Fruit fly (Drosophila melanogaster) whole organism, embryonic: ENCODE results near the gene Rtca.

Experiments
- Atf6 ChIP-seq: fragments of 200-800 bp; sonication (Bioruptor generic); IDR thresholded peaks from 2 replicates; pipeline ENCODE4 v1.3.6; 2022; ENCODE audit warnings: missing biosample characterization, missing genetic modification characterization
- Awh ChIP-seq: fragments of 200-800 bp; sonication (Bioruptor generic); IDR thresholded peaks from 2 replicates; pipeline ENCODE4, ENCODE4 v1.3.6; 2022; ENCODE audit warnings: missing biosample characterization, missing genetic modification characterization
- CG10274 ChIP-seq: fragments of 200-800 bp; sonication (Bioruptor generic); optimal IDR thresholded peaks from 3 replicates; lab custom pipeline; 2017; ENCODE audit warnings: missing biosample characterization, mild to moderate bottlenecking, missing genetic modification characterization
- CG10543 ChIP-seq: fragments of 200-800 bp; sonication (Bioruptor generic); optimal IDR thresholded peaks from 3 replicates; lab custom pipeline; 2017; ENCODE audit warnings: missing biosample characterization, mild to moderate bottlenecking, missing genetic modification characterization, moderate library complexity
- CG11398 ChIP-seq: fragments of 200-800 bp; sonication (Bioruptor generic); optimal IDR thresholded peaks from 2 replicates; lab custom pipeline; 2016; ENCODE audit warnings: missing biosample characterization, missing genetic modification characterization
- CG11560 ChIP-seq: fragments of 200-800 bp; sonication (Bioruptor generic); IDR thresholded peaks from 3 replicates; pipeline ENCODE4 v1.3.6; 2022; ENCODE audit warnings: missing biosample characterization, missing genetic modification characterization
- CG11695 ChIP-seq: fragments of 200-800 bp; sonication (Bioruptor generic); IDR thresholded peaks from 3 replicates; pipeline ENCODE4 v1.3.6; 2022; ENCODE audit warnings: missing biosample characterization, missing genetic modification characterization
- CG13287 ChIP-seq: fragments of 200-800 bp; sonication (Bioruptor generic); IDR thresholded peaks from 2 replicates; pipeline ENCODE4 v1.3.6; 2022; ENCODE audit warnings: missing biosample characterization, missing genetic modification characterization; ENCODE audit not compliant: partially characterized antibody
- CG13775 ChIP-seq: fragments of 200-800 bp; sonication (Bioruptor generic); optimal IDR thresholded peaks from 3 replicates; lab custom pipeline; 2017; ENCODE audit warnings: missing biosample characterization, mild to moderate bottlenecking, missing genetic modification characterization
- CG13894 ChIP-seq: fragments of 200-800 bp; sonication (Bioruptor generic); optimal IDR thresholded peaks from 3 replicates; lab custom pipeline; 2018; ENCODE audit warnings: missing biosample characterization, mild to moderate bottlenecking, missing genetic modification characterization, moderate library complexity
- CG15011 ChIP-seq: fragments of 200-800 bp; sonication (Bioruptor generic); optimal IDR thresholded peaks from 3 replicates; lab custom pipeline; 2018; ENCODE audit warnings: missing biosample characterization, mild to moderate bottlenecking, missing genetic modification characterization
- CG1602 ChIP-seq: fragments of 200-800 bp; sonication (Bioruptor generic); optimal IDR thresholded peaks from 3 replicates; lab custom pipeline; 2016; ENCODE audit warnings: missing biosample characterization, missing genetic modification characterization
- CG17385 ChIP-seq: fragments of 200-800 bp; sonication (Bioruptor generic); optimal IDR thresholded peaks from 3 replicates; lab custom pipeline; 2018; ENCODE audit warnings: missing biosample characterization, mild to moderate bottlenecking, missing genetic modification characterization
- CG17568 ChIP-seq: fragments of 200-800 bp; sonication (Bioruptor generic); optimal IDR thresholded peaks from 2 replicates; lab custom pipeline; 2018; ENCODE audit warnings: missing biosample characterization, mild to moderate bottlenecking, missing genetic modification characterization, moderate library complexity
- CG17612 ChIP-seq: fragments of 200-800 bp; sonication (Bioruptor generic); IDR thresholded peaks from 2 replicates; pipeline ENCODE4 v1.3.6; 2022; ENCODE audit warnings: missing biosample characterization, missing genetic modification characterization
- CG2678 ChIP-seq: fragments of 200-800 bp; sonication (Bioruptor generic); optimal IDR thresholded peaks from 3 replicates; lab custom pipeline; 2019; ENCODE audit warnings: missing biosample characterization, mild to moderate bottlenecking, missing genetic modification characterization, moderate library complexity
- CG2875 ChIP-seq: fragments of 200-800 bp; sonication (Bioruptor generic); optimal IDR thresholded peaks from 2 replicates; lab custom pipeline; 2017; ENCODE audit warnings: missing biosample characterization, mild to moderate bottlenecking, missing genetic modification characterization, missing genetic modification reagents
- CG30403 ChIP-seq: fragments of 200-800 bp; sonication (Bioruptor generic); optimal IDR thresholded peaks from 3 replicates; lab custom pipeline; 2016; ENCODE audit warnings: missing biosample characterization, missing genetic modification characterization
- CG34422 ChIP-seq: fragments of 200-800 bp; sonication (Bioruptor generic); IDR thresholded peaks from 3 replicates; pipeline ENCODE4 v1.3.6; 2022; ENCODE audit warnings: missing biosample characterization, missing genetic modification characterization
- CG4424 ChIP-seq: fragments of 200-800 bp; sonication (Bioruptor generic); optimal IDR thresholded peaks from 3 replicates; lab custom pipeline; 2016; ENCODE audit warnings: missing biosample characterization, missing genetic modification characterization
- CG6272 ChIP-seq: fragments of 200-800 bp; sonication (Bioruptor generic); IDR thresholded peaks from 2 replicates; pipeline ENCODE4 v1.3.6; 2022; ENCODE audit warnings: missing biosample characterization, missing genetic modification characterization
- CG6765 ChIP-seq: fragments of 200-800 bp; sonication (Bioruptor generic); optimal IDR thresholded peaks from 3 replicates; lab custom pipeline; 2017; ENCODE audit warnings: missing biosample characterization, mild to moderate bottlenecking, missing genetic modification characterization
- CG7839 ChIP-seq: fragments of 200-800 bp; sonication (Bioruptor generic); optimal IDR thresholded peaks from 3 replicates; lab custom pipeline; 2018; ENCODE audit warnings: missing biosample characterization, mild to moderate bottlenecking, missing genetic modification characterization, moderate library complexity
- CG7987 ChIP-seq: fragments of 200-800 bp; sonication (Bioruptor generic); optimal IDR thresholded peaks from 2 replicates; lab custom pipeline; 2018; ENCODE audit warnings: missing biosample characterization, mild to moderate bottlenecking, missing genetic modification characterization, moderate library complexity
- CG8924 ChIP-seq: fragments of 200-800 bp; optimal IDR thresholded peaks from 3 replicates; lab custom pipeline; 2019; ENCODE audit warnings: missing biosample characterization, mild to moderate bottlenecking, missing genetic modification characterization, moderate library complexity
- CG9817 ChIP-seq: fragments of 200-800 bp; sonication (Bioruptor generic); optimal IDR thresholded peaks from 2 replicates; lab custom pipeline; 2018; ENCODE audit warnings: missing biosample characterization, mild to moderate bottlenecking, missing genetic modification characterization, moderate library complexity
- Dip2 ChIP-seq: fragments of 200-800 bp; sonication (Bioruptor generic); IDR thresholded peaks from 2 replicates; pipeline ENCODE4 v1.3.6; 2022; ENCODE audit warnings: missing biosample characterization, missing genetic modification characterization
- Gug ChIP-seq: fragments of 200-800 bp; sonication (Bioruptor generic); IDR thresholded peaks from 4 replicates; pipeline ENCODE4 v1.3.6; 2022; ENCODE audit warnings: missing biosample characterization, missing genetic modification characterization
- HmgD ChIP-seq: fragments of 200-800 bp; sonication (Bioruptor generic); optimal IDR thresholded peaks from 3 replicates; lab custom pipeline; 2016; ENCODE audit warnings: missing biosample characterization, missing genetic modification characterization
- Opbp ChIP-seq: fragments of 200-800 bp; sonication (Bioruptor generic); IDR thresholded peaks from 3 replicates; pipeline ENCODE4 v1.3.6; 2022; ENCODE audit warnings: missing biosample characterization, missing genetic modification characterization; ENCODE audit not compliant: partially characterized antibody
- Rx ChIP-seq: fragments of 200-800 bp; sonication (Bioruptor generic); IDR thresholded peaks from 2 replicates; pipeline ENCODE4 v1.3.6; 2022; ENCODE audit warnings: missing biosample characterization, missing genetic modification characterization
- Spps ChIP-seq: fragments of 200-800 bp; sonication (Bioruptor generic); optimal IDR thresholded peaks from 2 replicates; lab custom pipeline; 2018; ENCODE audit warnings: missing biosample characterization, mild to moderate bottlenecking, missing genetic modification characterization
- ash1 ChIP-seq: fragments of 200-800 bp; sonication (Bioruptor generic); optimal IDR thresholded peaks from 2 replicates; lab custom pipeline; 2018; ENCODE audit warnings: missing biosample characterization, mild to moderate bottlenecking, missing genetic modification characterization
- br ChIP-seq: fragments of >200 bp; optimal IDR thresholded peaks from 2 replicates; lab custom pipeline; 2017
- bsh ChIP-seq, 2 experiments: fragments of 200-800 bp; sonication (Bioruptor generic); optimal IDR thresholded peaks; 2 replicates each; lab custom pipeline; 2017 to 2018; ENCODE audit warnings: mild to moderate bottlenecking in 2 of 2, missing biosample characterization in 2 of 2, missing genetic modification characterization in 2 of 2, moderate library complexity in 1 of 2
- btn ChIP-seq: fragments of 200-800 bp; sonication (Bioruptor generic); optimal IDR thresholded peaks from 2 replicates; lab custom pipeline; 2016; ENCODE audit warnings: missing biosample characterization, missing genetic modification characterization
- cad ChIP-seq: fragments of >200 bp; optimal IDR thresholded peaks from 2 replicates; lab custom pipeline; 2017; ENCODE audit warnings: missing biosample characterization, missing genetic modification characterization
- crc ChIP-seq: fragments of 200-800 bp; sonication (Bioruptor generic); optimal IDR thresholded peaks from 2 replicates; lab custom pipeline; 2016; ENCODE audit warnings: missing biosample characterization, missing genetic modification characterization
- da ChIP-seq: fragments of 200-800 bp; sonication (Bioruptor generic); optimal IDR thresholded peaks from 2 replicates; lab custom pipeline; 2016; ENCODE audit warnings: missing biosample characterization, missing genetic modification characterization
- dimm ChIP-seq: fragments of 200-800 bp; sonication (Bioruptor generic); IDR thresholded peaks from 2 replicates; pipeline ENCODE4 v1.3.6; 2022; ENCODE audit warnings: missing biosample characterization, missing genetic modification characterization
- disco-r ChIP-seq: fragments of 200-800 bp; sonication (Bioruptor generic); optimal IDR thresholded peaks from 2 replicates; lab custom pipeline; 2016; ENCODE audit warnings: missing biosample characterization, missing genetic modification characterization
- dpn ChIP-seq, 2 experiments: fragments of 200-800 bp; sonication (Bioruptor generic); optimal IDR thresholded peaks; 3 replicates each; lab custom pipeline; 2016; ENCODE audit warnings: missing biosample characterization in 2 of 2, missing genetic modification characterization in 2 of 2
- grau ChIP-seq: fragments of 200-800 bp; optimal IDR thresholded peaks from 3 replicates; lab custom pipeline; 2019; ENCODE audit warnings: missing biosample characterization, mild to moderate bottlenecking, missing genetic modification characterization, moderate library complexity
- ham ChIP-seq: fragments of 200-800 bp; sonication (Bioruptor generic); IDR thresholded peaks from 2 replicates; pipeline ENCODE4 v1.3.6; 2022; ENCODE audit warnings: missing biosample characterization, missing genetic modification characterization
- klu ChIP-seq: fragments of 200-800 bp; sonication (Bioruptor generic); IDR thresholded peaks from 2 replicates; pipeline ENCODE4 v1.3.6; 2022; ENCODE audit warnings: missing biosample characterization, missing genetic modification characterization
- knrl ChIP-seq: fragments of 200-800 bp; sonication (Bioruptor generic); IDR thresholded peaks from 3 replicates; pipeline ENCODE4 v1.3.6; 2022; ENCODE audit warnings: missing biosample characterization, missing genetic modification characterization; ENCODE audit not compliant: partially characterized antibody
- lov ChIP-seq, 2 experiments: fragments of 200-800 bp in 1 of 2; fragments of >200 bp in 1 of 2; sonication (Bioruptor generic) in 1 of 2; IDR thresholded peaks in 1 of 2; optimal IDR thresholded peaks in 1 of 2; 2 replicates in 1 of 2; 3 replicates in 1 of 2; pipeline versions ENCODE4 v1.3.6 to Lab custom; 2017 to 2022; ENCODE audit warnings: missing biosample characterization in 1 of 2, missing genetic modification characterization in 1 of 2
- mirr ChIP-seq: fragments of 200-800 bp; sonication (Bioruptor generic); optimal IDR thresholded peaks from 3 replicates; lab custom pipeline; 2018; ENCODE audit warnings: missing biosample characterization, mild to moderate bottlenecking, missing genetic modification characterization
- slou ChIP-seq: fragments of 200-800 bp; sonication (Bioruptor generic); optimal IDR thresholded peaks from 3 replicates; lab custom pipeline; 2016; ENCODE audit warnings: missing biosample characterization, missing genetic modification characterization
- sqz ChIP-seq: fragments of 200-800 bp; sonication (Bioruptor generic); optimal IDR thresholded peaks from 3 replicates; lab custom pipeline; 2018; ENCODE audit warnings: missing biosample characterization, mild to moderate bottlenecking, missing genetic modification characterization
- tx ChIP-seq: fragments of 200-800 bp; sonication (Bioruptor generic); optimal IDR thresholded peaks from 2 replicates; lab custom pipeline; 2016; ENCODE audit warnings: missing biosample characterization, missing genetic modification characterization
- yki ChIP-seq: fragments of >200 bp; optimal IDR thresholded peaks from 3 replicates; lab custom pipeline; 2018

The Rtca gene

DNA sequence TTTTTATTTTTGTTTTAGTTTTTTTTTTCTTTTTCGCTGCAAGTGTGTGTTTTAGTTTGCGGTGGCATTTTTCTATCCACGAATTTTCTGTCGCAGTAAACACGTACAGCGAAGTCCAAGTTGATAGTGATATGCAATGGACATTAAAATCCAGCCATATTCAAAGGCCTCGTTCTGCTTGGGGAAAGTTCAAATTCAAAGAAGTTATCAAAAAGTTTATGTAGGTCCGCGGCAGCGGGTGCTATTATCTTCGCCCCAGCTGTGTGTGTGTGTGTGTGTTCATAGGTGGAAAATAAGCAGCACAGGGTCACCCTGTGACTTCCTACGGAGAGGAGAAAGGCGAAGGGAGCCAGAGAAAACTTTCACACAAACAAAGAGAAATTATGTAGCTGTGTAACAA, 15.3 kb downstream of the Rtca start (continued):
- TF ChIP-seq da (GFP tag; lab: Kevin White, UChicago) (no peak), Opbp (GFP tag; lab: Robert Waterston, UW) (no peak), CG2678 (tag; lab: Kevin White, UChicago) (peak; percentile 57), disco-r (GFP tag; lab: Kevin White, UChicago) (no peak), CG10274 (peak; percentile 17), CG17612 (GFP tag; lab: Robert Waterston, UW) (no peak), Awh (GFP tag; lab: Robert Waterston, UW) (peak; percentile 77), crc (GFP tag; lab: Kevin White, UChicago) (no peak), CG11695 (GFP tag; lab: Robert Waterston, UW) (peak; percentile 53; the same call in 1 of the 3 replicates), CG8924 (tag; lab: Kevin White, UChicago) (peak; percentile 57), CG10543 (GFP tag; lab: Kevin White, UChicago) (no peak), CG17568 (GFP tag; lab: Kevin White, UChicago) (peak; percentile 39), tx (GFP tag; lab: Kevin White, UChicago) (peak; percentile 36), dpn (GFP tag; optimal IDR thresholded peaks at IDR 0.05; lab: Kevin White, UChicago) (peak; percentile 24 to 70), lov (optimal IDR thresholded peaks at IDR 0.05; lab: Kevin White, UChicago) (no peak), lov (GFP tag; IDR thresholded peaks at IDR 0.05; lab: Robert Waterston, UW) (0 out of 3 replicates have a peak, but pooled peaks have one; percentile 48), btn (no peak), CG11560 (tag; lab: Robert Waterston, UW) (no peak), CG2875 (peak; percentile 47), CG17385 (GFP tag; lab: Kevin White, UChicago) (peak; percentile 50), ash1 (GFP tag; lab: Kevin White, UChicago) (no peak), CG6765 (no peak), CG13775 (GFP tag; lab: Kevin White, UChicago) (no peak), CG13287 (GFP tag; lab: Robert Waterston, UW) (no peak), mirr (GFP tag; lab: Kevin White, UChicago) (no peak), CG15011 (GFP tag; lab: Kevin White, UChicago) (no peak), HmgD (GFP tag; lab: Kevin White, UChicago) (no peak), Gug (GFP tag; lab: Robert Waterston, UW) (peak; percentile 73), CG1602 (GFP tag; lab: Kevin White, UChicago) (peak; percentile 46), knrl (GFP tag; lab: Robert Waterston, UW) (no peak), CG4424 (GFP tag; lab: Kevin White, UChicago) (peak; percentile 48), br (lab: Kevin White, UChicago) (no peak), klu (GFP tag; lab: Robert Waterston, UW) (0 out of 2 replicates have a peak, but pooled peaks have one; percentile 39), CG30403 (GFP tag; lab: Kevin White, UChicago) (peak; percentile 55), CG13894 (tag; lab: Kevin White, UChicago) (no peak), sqz (GFP tag; lab: Kevin White, UChicago) (no peak), CG6272 (GFP tag; lab: Robert Waterston, UW) (no peak), Atf6 (GFP tag; lab: Robert Waterston, UW) (no peak), CG9817 (peak; percentile 35), yki (lab: Kevin White, UChicago) (no peak), slou (GFP tag; lab: Kevin White, UChicago) (no peak), CG7987 (no peak), CG11398 (GFP tag; lab: Kevin White, UChicago) (peak; percentile 56), ham (GFP tag; lab: Robert Waterston, UW) (no peak), Spps (tag; lab: Kevin White, UChicago) (no peak), dimm (GFP tag; lab: Robert Waterston, UW) (0 out of 2 replicates have a peak, but pooled peaks have one; percentile 45), CG34422 (GFP tag; lab: Robert Waterston, UW) (no peak; the same call in 2 of the 3 replicates), CG7839 (tag; lab: Kevin White, UChicago) (peak; percentile 69), Dip2 (GFP tag; lab: Robert Waterston, UW) (no peak), grau (tag; lab: Kevin White, UChicago) (peak; percentile 60), bsh (GFP tag; optimal IDR thresholded peaks at IDR 0.05; lab: Kevin White, UChicago) (peak; percentile 40 to 74), cad (no peak), Rx (GFP tag; lab: Robert Waterston, UW) (peak; percentile 58)
